Worm (Caenorhabditis elegans) whole organism, early embryonic: Measurements from ENCODE around the gene C24H10.3.

Experiments
- B0310.2 ChIP-seq: sonication (generic microtip); optimal IDR thresholded peaks from 2 replicates; lab custom pipeline; 2016; ENCODE audit warnings: mild to moderate bottlenecking, missing genetic modification characterization, missing compliant biosample characterization
- F13C5.2 ChIP-seq: sonication (generic microtip); optimal IDR thresholded peaks from 2 replicates; lab custom pipeline; 2017; ENCODE audit warnings: mild to moderate bottlenecking, missing genetic modification characterization, inconsistent platforms, missing compliant biosample characterization
- aly-1 ChIP-seq: sonication (generic microtip); optimal IDR thresholded peaks from 2 replicates; lab custom pipeline; 2016; ENCODE audit warnings: missing genetic modification characterization, missing compliant biosample characterization
- ama-1 ChIP-seq: fragments of 150-350 bp; optimal IDR thresholded peaks from 2 replicates; lab custom pipeline; 2014
- ceh-13 ChIP-seq: fragments of 200-800 bp; sonication (Bioruptor generic); optimal IDR thresholded peaks from 2 replicates; lab custom pipeline; 2018; ENCODE audit warnings: mild to moderate bottlenecking, missing genetic modification characterization, missing compliant biosample characterization
- ceh-36 ChIP-seq: sonication (generic microtip); optimal IDR thresholded peaks from 2 replicates; lab custom pipeline; 2016; ENCODE audit warnings: missing genetic modification characterization, inconsistent platforms, missing compliant biosample characterization
- ets-7 ChIP-seq: sonication (generic microtip); optimal IDR thresholded peaks from 2 replicates; lab custom pipeline; 2016; ENCODE audit warnings: missing genotype, missing genetic modification characterization, missing compliant biosample characterization
- flt-1 ChIP-seq: fragments of 200-800 bp; sonication (Bioruptor generic); IDR thresholded peaks from 2 replicates; pipeline ENCODE4 v1.3.6; 2022; ENCODE audit warnings: missing genetic modification characterization, missing compliant biosample characterization
- hmbx-1 ChIP-seq: sonication (generic microtip); optimal IDR thresholded peaks from 2 replicates; lab custom pipeline; 2016; ENCODE audit warnings: mild to moderate bottlenecking, missing genetic modification characterization, missing compliant biosample characterization
- hmg-4 ChIP-seq: fragments of 200-800 bp; sonication (Bioruptor generic); optimal IDR thresholded peaks from 2 replicates; lab custom pipeline; 2018; ENCODE audit warnings: mild to moderate bottlenecking, missing genetic modification characterization, missing compliant biosample characterization
- hnd-1 ChIP-seq: sonication (generic microtip); optimal IDR thresholded peaks from 2 replicates; lab custom pipeline; 2016; ENCODE audit warnings: missing genetic modification characterization, missing compliant biosample characterization
- pes-1 ChIP-seq: fragments of 200-800 bp; sonication (Bioruptor generic); IDR thresholded peaks from 2 replicates; pipeline ENCODE4 v1.3.6; 2022; ENCODE audit warnings: missing genetic modification reagents, missing genetic modification characterization, missing compliant biosample characterization
- scrt-1 ChIP-seq: fragments of 200-800 bp; sonication (Bioruptor generic); IDR thresholded peaks from 2 replicates; pipeline ENCODE4 v1.3.6; 2022; ENCODE audit warnings: missing genetic modification characterization, missing compliant biosample characterization
- sea-1 ChIP-seq: fragments of 200-800 bp; sonication (Bioruptor generic); conservative IDR thresholded peaks from 2 replicates; pipeline ENCODE4 v1.3.6; 2022; ENCODE audit warnings: missing genetic modification characterization, missing compliant biosample characterization
- tbx-11 ChIP-seq: fragments of 200-800 bp; sonication (Bioruptor generic); IDR thresholded peaks from 2 replicates; pipeline ENCODE4 v1.3.6; 2022; ENCODE audit warnings: missing genetic modification characterization, missing compliant biosample characterization
- tbx-37 ChIP-seq: fragments of 200-800 bp; sonication (Bioruptor generic); conservative IDR thresholded peaks from 2 replicates; pipeline ENCODE4 v1.3.6; 2022; ENCODE audit warnings: missing genetic modification reagents, missing genetic modification characterization, missing compliant biosample characterization
- tra-4 ChIP-seq: sonication (generic microtip); optimal IDR thresholded peaks from 2 replicates; lab custom pipeline; 2017; ENCODE audit warnings: missing genetic modification characterization, missing compliant biosample characterization

C24H10.3 gene

ce11 chrX:5079297-5079696 is 18.4 kb downstream of the C24H10.3 start:
- TF ChIP-seq sea-1 (GFP tag; lab: Robert Waterston, UW) (no peak), F13C5.2 (no peak), flt-1 (no peak), scrt-1 (no peak), hmg-4 (GFP tag; lab: Kevin White, UChicago) (no peak), tbx-37 (GFP tag; lab: Robert Waterston, UW) (no peak), pes-1 (GFP tag; lab: Robert Waterston, UW) (no peak), tra-4 (tag; lab: Kevin White, UChicago) (no peak), B0310.2 (tag; lab: Kevin White, UChicago) (no peak)

DNA sequence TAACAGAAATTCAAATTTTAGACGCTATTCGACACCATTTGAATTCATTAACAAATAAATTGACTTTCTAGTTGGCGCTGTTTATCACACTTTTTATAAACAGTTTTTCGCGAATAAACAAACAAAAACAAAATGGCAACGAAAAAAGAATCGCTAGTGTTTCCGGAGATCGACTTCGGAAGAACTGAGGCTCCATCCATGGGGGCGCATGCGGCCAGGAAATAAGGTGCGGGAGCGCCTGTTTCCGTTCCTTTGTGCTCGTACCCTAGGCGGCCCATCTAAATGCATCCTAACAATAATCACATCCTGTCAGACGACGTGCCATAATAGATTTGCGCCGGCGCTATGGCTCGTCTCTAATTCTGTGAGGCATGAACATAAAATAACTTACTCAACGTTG is 23.2 kb downstream of the C24H10.3 start:
- no peak for TF ChIP-seq tra-4 (tag; lab: Kevin White, UChicago)
- no peak for TF ChIP-seq sea-1 (GFP tag; lab: Robert Waterston, UW)
- no peak for TF ChIP-seq hnd-1 (tag; lab: Kevin White, UChicago)
- TF ChIP-seq scrt-1: no peak

ce11 chrX:5084495-5084894 is 23.6 kb downstream of the C24H10.3 start, which contains the start of gene ets-5:
Gene ets-5 (minus strand): TSS chrX:5084526.
- TF ChIP-seq tbx-11 (no peak), B0310.2 (tag; lab: Kevin White, UChicago) (no peak), pes-1 (GFP tag; lab: Robert Waterston, UW) (no peak), F13C5.2 (no peak), hmg-4 (GFP tag; lab: Kevin White, UChicago) (no peak), sea-1 (GFP tag; lab: Robert Waterston, UW) (no peak), ceh-13 (GFP tag; lab: Kevin White, UChicago) (no peak), hnd-1 (tag; lab: Kevin White, UChicago) (no peak), flt-1 (no peak), ama-1 (lab: Kevin White, UChicago) (no peak), ets-7 (no peak), tbx-37 (GFP tag; lab: Robert Waterston, UW) (no peak), aly-1 (tag; lab: Kevin White, UChicago) (no peak)

- peak; percentile 94 for TF ChIP-seq ceh-36 (tag; lab: Kevin White, UChicago)
- TF ChIP-seq hmg-4 (GFP tag; lab: Kevin White, UChicago): peak; percentile 98
- peak; percentile 96 for TF ChIP-seq flt-1
- peak; percentile 91 for TF ChIP-seq hnd-1 (tag; lab: Kevin White, UChicago)
- peak; percentile 98 for TF ChIP-seq F13C5.2
- TF ChIP-seq tbx-37 (GFP tag; lab: Robert Waterston, UW): peak; percentile 88
- no peak for TF ChIP-seq ama-1 (lab: Kevin White, UChicago)
- TF ChIP-seq B0310.2 (tag; lab: Kevin White, UChicago): peak; percentile 95
- TF ChIP-seq pes-1 (GFP tag; lab: Robert Waterston, UW): peak; percentile 96
- TF ChIP-seq scrt-1: peak; percentile 97
- TF ChIP-seq sea-1 (GFP tag; lab: Robert Waterston, UW): peak; percentile 95
- peak; percentile 98 for TF ChIP-seq tbx-11
- peak; percentile 94 for TF ChIP-seq ceh-13 (GFP tag; lab: Kevin White, UChicago)
- peak; percentile 88 for TF ChIP-seq hmbx-1
- TF ChIP-seq tra-4 (tag; lab: Kevin White, UChicago): peak; percentile 95
- peak; percentile 94 for TF ChIP-seq aly-1 (tag; lab: Kevin White, UChicago)
- peak; percentile 88 for TF ChIP-seq ets-7
Measured at ce11 chrX:5085465-5085864, 24.6 kb downstream of the C24H10.3 start.

DNA sequence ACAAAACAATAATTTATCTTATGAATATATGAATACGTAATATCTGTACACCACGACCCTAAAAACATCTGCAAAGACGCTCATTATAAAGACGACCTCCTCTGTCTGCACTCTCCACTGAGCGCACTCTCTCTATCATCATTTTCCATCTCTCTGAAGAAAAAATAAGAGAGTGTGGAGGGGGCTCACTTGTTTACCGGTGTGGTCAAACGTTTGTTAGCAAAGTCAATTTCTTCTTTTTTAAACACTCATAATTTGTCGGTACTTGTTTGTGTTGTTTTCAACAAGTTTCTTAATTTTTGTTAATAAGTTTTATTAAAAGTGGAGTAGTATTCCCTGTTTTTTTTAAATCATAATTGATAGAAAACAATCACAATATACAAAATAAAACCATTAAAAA is 25.4 kb downstream of the C24H10.3 start:
- TF ChIP-seq scrt-1 (no peak), sea-1 (GFP tag; lab: Robert Waterston, UW) (no peak), ama-1 (lab: Kevin White, UChicago) (no peak)

DNA sequence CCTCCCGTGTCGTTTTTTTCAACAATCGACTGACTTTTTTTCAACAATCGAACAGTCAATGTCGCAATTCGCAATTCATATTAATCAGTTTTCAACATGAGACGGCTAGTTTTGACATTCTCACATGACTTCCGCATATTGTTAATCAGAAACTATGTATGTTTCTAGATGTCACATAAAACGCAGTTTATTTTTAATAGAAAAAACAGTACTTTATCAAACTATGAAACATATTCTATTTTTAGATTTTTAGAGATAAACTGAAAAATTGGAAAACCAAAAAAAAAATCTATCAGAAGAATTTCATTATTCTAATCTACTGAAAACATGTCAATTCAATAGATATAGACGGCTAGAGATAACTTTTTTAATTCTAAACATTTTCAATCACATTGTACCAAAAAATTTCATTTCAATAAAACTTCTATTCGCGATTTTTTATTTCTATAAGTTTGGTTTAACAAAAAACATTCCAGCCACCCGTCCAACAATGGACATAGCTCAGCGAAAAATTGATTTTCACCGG is 26.6 kb downstream of the C24H10.3 start, which contains the start of gene pnk-4:
pnk-4 (plus strand) TSS at position 476 of the 526 bp plus-strand sequence.
- no peak for TF ChIP-seq hmg-4 (GFP tag; lab: Kevin White, UChicago)
- no peak for TF ChIP-seq hmbx-1
- TF ChIP-seq aly-1 (tag; lab: Kevin White, UChicago): no peak
- TF ChIP-seq ceh-36 (tag; lab: Kevin White, UChicago): no peak
- no peak for TF ChIP-seq pes-1 (GFP tag; lab: Robert Waterston, UW)
- TF ChIP-seq flt-1: no peak
- no peak for TF ChIP-seq scrt-1
- TF ChIP-seq tbx-11: no peak
- TF ChIP-seq B0310.2 (tag; lab: Kevin White, UChicago): no peak
- TF ChIP-seq ama-1 (lab: Kevin White, UChicago): no peak

DNA sequence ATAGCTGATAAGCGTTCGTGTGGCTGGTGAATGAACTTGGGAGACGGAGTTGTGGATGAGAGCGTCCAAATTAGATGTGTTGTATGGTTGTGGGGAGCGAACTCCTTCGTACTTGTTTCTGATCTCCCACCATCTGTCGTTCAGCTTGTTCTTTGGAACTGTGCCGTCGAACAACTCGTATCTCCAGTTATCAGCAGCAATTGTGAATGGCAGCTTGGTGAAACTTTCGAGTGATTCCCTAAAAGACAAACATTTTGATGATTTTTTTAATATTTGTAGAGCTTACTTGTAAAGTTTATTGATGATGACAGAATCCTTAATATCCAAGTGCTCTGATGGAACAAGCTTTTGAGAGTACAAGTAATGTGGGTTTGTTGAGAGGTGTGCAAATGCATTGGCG is 33.1 kb downstream of the C24H10.3 start:
- TF ChIP-seq F13C5.2 (no peak), hmbx-1 (no peak), sea-1 (GFP tag; lab: Robert Waterston, UW) (no peak), pes-1 (GFP tag; lab: Robert Waterston, UW) (no peak), flt-1 (no peak), hmg-4 (GFP tag; lab: Kevin White, UChicago) (no peak)

DNA sequence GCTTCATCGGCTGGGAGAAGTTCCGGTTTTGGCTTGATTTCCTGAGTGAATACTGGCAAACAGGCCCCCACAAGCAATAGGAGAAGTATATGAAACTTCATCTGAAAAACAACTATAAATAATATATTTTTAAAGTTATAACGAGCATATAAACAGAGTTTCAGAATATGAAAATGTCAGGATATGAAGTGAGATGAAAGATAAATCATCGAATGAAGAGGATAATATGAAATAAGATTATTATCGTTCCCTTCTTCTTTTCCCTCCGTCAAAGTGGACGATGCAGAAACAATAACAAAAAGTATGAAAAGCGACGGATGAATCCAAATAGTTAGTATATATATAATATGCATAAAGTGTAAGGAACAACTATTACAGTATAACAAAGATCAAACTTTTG is 36.1 kb downstream of the C24H10.3 start, which contains the start of gene acn-1:
acn-1 (minus strand) TSS at position 101 of the 400 bp plus-strand sequence.
- no peak for TF ChIP-seq flt-1
- TF ChIP-seq ets-7: no peak
- TF ChIP-seq hmg-4 (GFP tag; lab: Kevin White, UChicago): no peak
- no peak for TF ChIP-seq sea-1 (GFP tag; lab: Robert Waterston, UW)
- no peak for TF ChIP-seq tbx-11
- TF ChIP-seq scrt-1: no peak
- no peak for TF ChIP-seq tra-4 (tag; lab: Kevin White, UChicago)
